Worm (Caenorhabditis elegans) whole organism, L4 larva: ENCODE data around the gene F45D3.2.

Source experiments
- lir-3 ChIP-seq: sonication (generic microtip); optimal IDR thresholded peaks from 2 replicates; lab custom pipeline; 2016; ENCODE audit warnings: mild to moderate bottlenecking, missing genetic modification characterization, missing compliant biosample characterization
- nhr-11 ChIP-seq: fragments of 150-350 bp; optimal IDR thresholded peaks from 2 replicates; lab custom pipeline; 2014; ENCODE audit warnings: missing biosample characterization, missing genetic modification characterization

- TF ChIP-seq nhr-11 (tag; lab: Kevin White, UChicago): no peak
- no peak for TF ChIP-seq lir-3 (tag; lab: Kevin White, UChicago)
Observed at ce11 chrV:12550755-12551154, 9.9 kb downstream of the F45D3.2 start.
